Worm (Caenorhabditis elegans) whole organism, late embryonic: ENCODE data around the gene cct-1.
A peak's percentile ranks its signal among the peaks of the same experiment; 100 is the strongest.

Experiments used
- C08G9.2 ChIP-seq: sonication (generic microtip); optimal IDR thresholded peaks from 2 replicates; lab custom pipeline; 2016; ENCODE audit warnings: mild to moderate bottlenecking, missing genetic modification characterization, moderate library complexity, missing compliant biosample characterization
- K09A11.1 ChIP-seq: sonication (generic microtip); optimal IDR thresholded peaks from 2 replicates; lab custom pipeline; 2017; ENCODE audit warnings: antibody characterized with exemption, mild to moderate bottlenecking, missing genetic modification characterization, missing compliant biosample characterization; ENCODE audit not compliant: insufficient read depth
- T23F11.4 ChIP-seq: fragments of 200-800 bp; sonication (Bioruptor generic); optimal IDR thresholded peaks from 2 replicates; lab custom pipeline; 2018; ENCODE audit warnings: mild to moderate bottlenecking, missing genetic modification characterization, missing compliant biosample characterization
- Y22D7AL.16 ChIP-seq: sonication (generic microtip); optimal IDR thresholded peaks from 2 replicates; lab custom pipeline; 2016; ENCODE audit warnings: missing genetic modification characterization, missing compliant biosample characterization
- ahr-1 ChIP-seq: sonication (generic microtip); optimal IDR thresholded peaks from 2 replicates; lab custom pipeline; 2016; ENCODE audit warnings: missing genetic modification characterization, missing compliant biosample characterization
- ama-1 ChIP-seq: fragments of 150-350 bp; optimal IDR thresholded peaks from 2 replicates; lab custom pipeline; 2014
- ceh-19 ChIP-seq: fragments of 200-800 bp; sonication (Bioruptor generic); optimal IDR thresholded peaks from 2 replicates; lab custom pipeline; 2018; ENCODE audit warnings: mild to moderate bottlenecking, missing genetic modification characterization, missing compliant biosample characterization
- ceh-2 ChIP-seq: sonication (generic microtip); optimal IDR thresholded peaks from 2 replicates; lab custom pipeline; 2016; ENCODE audit warnings: missing genotype, missing genetic modification characterization, missing compliant biosample characterization
- ceh-22 ChIP-seq: sonication (generic microtip); optimal IDR thresholded peaks from 2 replicates; lab custom pipeline; 2017; ENCODE audit warnings: missing biosample characterization, missing genetic modification characterization
- ceh-31 ChIP-seq: sonication (generic microtip); optimal IDR thresholded peaks from 2 replicates; lab custom pipeline; 2016; ENCODE audit warnings: missing genetic modification characterization, missing compliant biosample characterization
- ceh-45 ChIP-seq: fragments of 200-800 bp; sonication (Bioruptor generic); IDR thresholded peaks from 2 replicates; pipeline ENCODE4 v1.3.6; 2022; ENCODE audit warnings: missing genetic modification reagents, missing genetic modification characterization, missing compliant biosample characterization
- ceh-48 ChIP-seq: sonication (generic microtip); optimal IDR thresholded peaks from 2 replicates; lab custom pipeline; 2016; ENCODE audit warnings: missing genetic modification characterization, inconsistent platforms, missing compliant biosample characterization
- ceh-9 ChIP-seq: sonication (generic microtip); optimal IDR thresholded peaks from 2 replicates; lab custom pipeline; 2016; ENCODE audit warnings: mild to moderate bottlenecking, missing genetic modification characterization, inconsistent platforms, missing compliant biosample characterization
- dmd-4 ChIP-seq: sonication (generic microtip); optimal IDR thresholded peaks from 2 replicates; lab custom pipeline; 2016; ENCODE audit warnings: borderline replicate concordance, missing genetic modification characterization, missing compliant biosample characterization
- eyg-1 ChIP-seq: sonication (generic microtip); optimal IDR thresholded peaks from 2 replicates; lab custom pipeline; 2016; ENCODE audit warnings: missing genotype, missing genetic modification characterization, missing compliant biosample characterization
- fax-1 ChIP-seq: sonication (generic microtip); optimal IDR thresholded peaks from 2 replicates; lab custom pipeline; 2016; ENCODE audit warnings: missing genotype, missing genetic modification characterization, missing compliant biosample characterization
- fkh-10 ChIP-seq: fragments of 150-350 bp; optimal IDR thresholded peaks from 2 replicates; lab custom pipeline; 2014; ENCODE audit warnings: missing biosample characterization, missing genetic modification reagents, missing genetic modification characterization
- fkh-6 ChIP-seq: sonication (generic microtip); optimal IDR thresholded peaks from 2 replicates; lab custom pipeline; 2016; ENCODE audit warnings: missing genetic modification characterization, missing compliant biosample characterization
- hlh-15 ChIP-seq: sonication (generic microtip); optimal IDR thresholded peaks from 2 replicates; lab custom pipeline; 2016; ENCODE audit warnings: missing genetic modification characterization, missing compliant biosample characterization
- hlh-8 ChIP-seq: sonication (generic microtip); optimal IDR thresholded peaks from 2 replicates; lab custom pipeline; 2016; ENCODE audit warnings: missing genotype, missing genetic modification characterization, missing compliant biosample characterization
- lim-6 ChIP-seq: sonication (generic microtip); optimal IDR thresholded peaks from 2 replicates; lab custom pipeline; 2016; ENCODE audit warnings: missing genetic modification characterization, missing compliant biosample characterization
- madf-2 ChIP-seq: sonication (generic microtip); optimal IDR thresholded peaks from 2 replicates; lab custom pipeline; 2017; ENCODE audit warnings: missing genetic modification characterization, missing compliant biosample characterization
- nhr-11 ChIP-seq: fragments of 150-350 bp; optimal IDR thresholded peaks from 2 replicates; lab custom pipeline; 2014; ENCODE audit warnings: missing biosample characterization, missing genetic modification characterization
- pag-3 ChIP-seq: sonication (generic microtip); optimal IDR thresholded peaks from 2 replicates; lab custom pipeline; 2016; ENCODE audit warnings: missing compliant biosample characterization, missing genetic modification characterization, borderline replicate concordance
- pax-1 ChIP-seq: fragments of 150-350 bp; optimal IDR thresholded peaks from 2 replicates; lab custom pipeline; 2014; ENCODE audit warnings: missing biosample characterization, missing genetic modification characterization
- pha-2 ChIP-seq: sonication (generic microtip); optimal IDR thresholded peaks from 2 replicates; lab custom pipeline; 2017; ENCODE audit warnings: mild to moderate bottlenecking, missing genetic modification characterization, missing compliant biosample characterization
- pros-1 ChIP-seq: fragments of 150-350 bp; optimal IDR thresholded peaks from 2 replicates; lab custom pipeline; 2014; ENCODE audit warnings: missing biosample characterization, missing genetic modification reagents, missing genetic modification characterization
- rnt-1 ChIP-seq: sonication (generic microtip); optimal IDR thresholded peaks from 2 replicates; lab custom pipeline; 2016; ENCODE audit warnings: missing genetic modification characterization, missing compliant biosample characterization
- sdc-2 ChIP-seq: sonication (generic microtip); optimal IDR thresholded peaks from 2 replicates; lab custom pipeline; 2016; ENCODE audit warnings: missing genotype, missing genetic modification characterization, missing compliant biosample characterization
- sox-4 ChIP-seq: sonication (generic microtip); optimal IDR thresholded peaks from 2 replicates; lab custom pipeline; 2017; ENCODE audit warnings: mild to moderate bottlenecking, missing genetic modification characterization, inconsistent platforms, missing compliant biosample characterization
- tbx-2 ChIP-seq: sonication (generic microtip); optimal IDR thresholded peaks from 2 replicates; lab custom pipeline; 2016; ENCODE audit warnings: missing genetic modification characterization, missing compliant biosample characterization
- unc-3 ChIP-seq, 2 experiments: fragments of 200-800 bp in 1 of 2; sonication (Bioruptor generic) in 1 of 2; sonication (generic microtip) in 1 of 2; conservative IDR thresholded peaks in 1 of 2; optimal IDR thresholded peaks in 1 of 2; 2 replicates each; pipeline versions ENCODE4 v1.3.6 to Lab custom; 2016 to 2022; ENCODE audit warnings: missing compliant biosample characterization in 2 of 2, missing genetic modification characterization in 2 of 2, missing genetic modification reagents in 1 of 2
- unc-42 ChIP-seq: sonication (generic microtip); optimal IDR thresholded peaks from 2 replicates; lab custom pipeline; 2016; ENCODE audit warnings: missing genotype, missing genetic modification characterization, missing compliant biosample characterization
- unc-55 ChIP-seq: sonication (generic microtip); optimal IDR thresholded peaks from 2 replicates; lab custom pipeline; 2017; ENCODE audit warnings: missing biosample characterization, missing genetic modification reagents, missing genetic modification characterization
- zip-5 ChIP-seq: sonication (generic microtip); optimal IDR thresholded peaks from 2 replicates; lab custom pipeline; 2016; ENCODE audit warnings: missing genetic modification characterization, missing compliant biosample characterization

Gene cct-1

ce11 chrII:8160916-8161315 is 24.3 kb upstream of the cct-1 start:
- TF ChIP-seq lim-6 (tag; lab: Kevin White, UChicago) (no peak), fax-1 (no peak), ceh-19 (GFP tag; lab: Kevin White, UChicago) (no peak), K09A11.1 (tag; lab: Kevin White, UChicago) (no peak), pros-1 (tag; lab: Kevin White, UChicago) (no peak), nhr-11 (no peak)

- TF ChIP-seq rnt-1 (tag; lab: Kevin White, UChicago) (peak; percentile 15), pax-1 (tag; lab: Kevin White, UChicago) (peak; percentile 3), unc-42 (tag; lab: Kevin White, UChicago) (peak; percentile 98), tbx-2 (tag; lab: Kevin White, UChicago) (no peak), ceh-9 (tag; lab: Kevin White, UChicago) (no peak), unc-55 (GFP tag; lab: Kevin White, UChicago) (peak; percentile 11)
- TF ChIP-seq, all 69 proteins: peak for 4
Observed at ce11 chrII:8162120-8162648, 23.1 kb upstream of the cct-1 start, which contains the start of the genes emb-27 and rrf-3. Gene emb-27 (minus strand): TSS chrII:8162170. Gene rrf-3 (plus strand): TSS chrII:8162465.

ce11 chrII:8169283-8169682 is 16.0 kb upstream of the cct-1 start, which contains the start of gene T05C12.15:
Gene T05C12.15 (plus strand): TSS chrII:8169583.
- TF ChIP-seq unc-55 (GFP tag; lab: Kevin White, UChicago) (peak; percentile 20), fkh-10 (no peak)

ce11 chrII:8170374-8170773 is 14.9 kb upstream of the cct-1 start, which contains the start of gene T05C12.11:
Gene T05C12.11 (minus strand): TSS chrII:8170474.
- TF ChIP-seq rnt-1 (tag; lab: Kevin White, UChicago) (no peak), ceh-2 (tag; lab: Kevin White, UChicago) (no peak), ceh-22 (no peak), ahr-1 (no peak), unc-55 (GFP tag; lab: Kevin White, UChicago) (no peak), ceh-48 (tag; lab: Kevin White, UChicago) (no peak)

ce11 chrII:8173449-8173848 is 11.8 kb upstream of the cct-1 start, which contains the start of the genes decr-1.3 and T05C12.1:
Gene decr-1.3 (minus strand): TSS chrII:8173549.
Gene T05C12.1 (plus strand): TSS chrII:8173680.
- TF ChIP-seq Y22D7AL.16 (tag; lab: Kevin White, UChicago) = no peak
- TF ChIP-seq pag-3 (tag; lab: Kevin White, UChicago) = no peak
- TF ChIP-seq zip-5 (tag; lab: Kevin White, UChicago) = no peak
- TF ChIP-seq T23F11.4 = no peak
- no peak for TF ChIP-seq nhr-11
- no peak for TF ChIP-seq fkh-10
- TF ChIP-seq eyg-1 (tag; lab: Kevin White, UChicago) = no peak
- no peak for TF ChIP-seq hlh-8
- TF ChIP-seq unc-3 (GFP tag; conservative IDR thresholded peaks at IDR 0.05; lab: Robert Waterston, UW) = no peak
- no peak for TF ChIP-seq unc-3 (tag; optimal IDR thresholded peaks at IDR 0.05; lab: Kevin White, UChicago)
- TF ChIP-seq ama-1 (lab: Kevin White, UChicago) = no peak
- TF ChIP-seq dmd-4 (tag; lab: Kevin White, UChicago) = no peak

- TF ChIP-seq ceh-19 (GFP tag; lab: Kevin White, UChicago) (no peak), sox-4 (no peak), fkh-10 (no peak), ceh-48 (tag; lab: Kevin White, UChicago) (no peak), pag-3 (tag; lab: Kevin White, UChicago) (no peak), C08G9.2 (no peak), nhr-11 (no peak), ceh-45 (no peak), pha-2 (tag; lab: Kevin White, UChicago) (no peak), fkh-6 (tag; lab: Kevin White, UChicago) (no peak), hlh-15 (no peak), sdc-2 (tag; lab: Kevin White, UChicago) (no peak), ceh-31 (tag; lab: Kevin White, UChicago) (no peak), K09A11.1 (tag; lab: Kevin White, UChicago) (no peak), madf-2 (tag; lab: Kevin White, UChicago) (no peak), unc-55 (GFP tag; lab: Kevin White, UChicago) (no peak)
Observed at ce11 chrII:8174148-8174547, 11.1 kb upstream of the cct-1 start.
